Worm (Caenorhabditis elegans) whole organism, L4 larva: Measurements from ENCODE around the gene nlp-56.
A peak's percentile ranks its signal among the peaks of the same experiment; 100 is the strongest.
"Not testable (repeated sequence)": the region's sequence is repeated elsewhere in the genome, so short reads cannot be mapped to it uniquely, and the experiment has no call there.

ENCODE experiments used
- D1046.2 ChIP-seq: fragments of 200-800 bp; sonication (Bioruptor generic); IDR thresholded peaks from 2 replicates; pipeline ENCODE4 v1.3.6; 2022; ENCODE audit warnings: missing genetic modification characterization, missing compliant biosample characterization
- F26F4.8 ChIP-seq: fragments of 200-800 bp; sonication (Bioruptor generic); conservative IDR thresholded peaks from 2 replicates; pipeline ENCODE4 v1.3.6; 2022; ENCODE audit warnings: missing genetic modification characterization, missing compliant biosample characterization
- F49E8.2 ChIP-seq: sonication (generic microtip); optimal IDR thresholded peaks from 2 replicates; lab custom pipeline; 2016; ENCODE audit warnings: missing compliant biosample characterization, mild to moderate bottlenecking, missing genetic modification characterization, borderline replicate concordance
- ama-1 ChIP-seq: fragments of 150-350 bp; optimal IDR thresholded peaks from 2 replicates; lab custom pipeline; 2014; ENCODE audit warnings: inconsistent platforms, mixed read lengths
- arid-1 ChIP-seq: fragments of 200-800 bp; sonication (Bioruptor generic); conservative IDR thresholded peaks from 2 replicates; pipeline ENCODE4 v1.3.6; 2022; ENCODE audit warnings: missing genetic modification reagents, missing genetic modification characterization, missing compliant biosample characterization
- ceh-20 ChIP-seq: fragments of 200-800 bp; sonication (Bioruptor generic); IDR thresholded peaks from 2 replicates; pipeline ENCODE4 v1.3.6; 2022; ENCODE audit warnings: missing genetic modification reagents, missing genetic modification characterization, missing compliant biosample characterization
- ceh-44 ChIP-seq: fragments of 200-800 bp; sonication (Bioruptor generic); IDR thresholded peaks from 2 replicates; pipeline ENCODE4 v1.3.6; 2022; ENCODE audit warnings: missing genetic modification reagents, missing genetic modification characterization, missing compliant biosample characterization
- ceh-62 ChIP-seq: sonication (generic microtip); optimal IDR thresholded peaks from 2 replicates; lab custom pipeline; 2017; ENCODE audit warnings: missing biosample characterization, missing genetic modification characterization
- ces-1 ChIP-seq: fragments of 150-350 bp; sonication (generic microtip); optimal IDR thresholded peaks from 4 replicates; lab custom pipeline; 2014; ENCODE audit warnings: missing biosample characterization, missing genetic modification reagents, missing genetic modification characterization
- ctbp-1 ChIP-seq: fragments of 200-800 bp; sonication (Bioruptor generic); IDR thresholded peaks from 2 replicates; pipeline ENCODE4 v1.3.6; 2022; ENCODE audit warnings: missing genetic modification reagents, missing genetic modification characterization, missing compliant biosample characterization
- daf-19 ChIP-seq: fragments of 200-800 bp; sonication (Bioruptor generic); conservative IDR thresholded peaks from 2 replicates; pipeline ENCODE4 v1.3.6; 2022; ENCODE audit warnings: missing genetic modification characterization, missing compliant biosample characterization
- daf-8 ChIP-seq: fragments of 200-800 bp; sonication (Bioruptor generic); IDR thresholded peaks from 2 replicates; pipeline ENCODE4 v1.3.6; 2022; ENCODE audit warnings: missing genetic modification characterization, missing compliant biosample characterization
- dpl-1 ChIP-seq: fragments of 150-350 bp; optimal IDR thresholded peaks from 2 replicates; lab custom pipeline; 2014; ENCODE audit warnings: missing biosample characterization, missing genetic modification reagents, missing genetic modification characterization
- dve-1 ChIP-seq: sonication (generic microtip); optimal IDR thresholded peaks from 2 replicates; lab custom pipeline; 2017; ENCODE audit warnings: antibody characterized with exemption, mild to moderate bottlenecking, missing genetic modification characterization, missing compliant biosample characterization; ENCODE audit not compliant: insufficient read depth
- gei-8 ChIP-seq: fragments of 200-800 bp; sonication (Bioruptor generic); optimal IDR thresholded peaks from 2 replicates; lab custom pipeline; 2018; ENCODE audit warnings: mild to moderate bottlenecking, missing genetic modification characterization, missing compliant biosample characterization
- hlh-11 ChIP-seq: fragments of 200-800 bp; sonication (Bioruptor generic); optimal IDR thresholded peaks from 2 replicates; lab custom pipeline; 2018; ENCODE audit warnings: mild to moderate bottlenecking, missing genetic modification characterization, missing compliant biosample characterization
- lin-15B ChIP-seq: fragments of 150-350 bp; sonication (generic microtip); optimal IDR thresholded peaks from 3 replicates; lab custom pipeline; 2014; ENCODE audit warnings: missing biosample characterization, missing genetic modification characterization
- lin-38 ChIP-seq: fragments of 200-800 bp; sonication (Bioruptor generic); IDR thresholded peaks from 2 replicates; pipeline ENCODE4 v1.3.6; 2022; ENCODE audit warnings: missing genetic modification reagents, missing genetic modification characterization, missing compliant biosample characterization
- mes-2 ChIP-seq: sonication (generic microtip); optimal IDR thresholded peaks from 2 replicates; lab custom pipeline; 2016; ENCODE audit warnings: missing genotype, mild to moderate bottlenecking, missing genetic modification characterization, missing compliant biosample characterization; ENCODE audit not compliant: poor library complexity, severe bottlenecking
- mxl-2 ChIP-seq: fragments of 200-800 bp; sonication (Bioruptor generic); conservative IDR thresholded peaks from 2 replicates; pipeline ENCODE4 v1.3.6; 2022; ENCODE audit warnings: missing genetic modification reagents, missing genetic modification characterization, missing compliant biosample characterization
- mxl-3 ChIP-seq: fragments of 200-800 bp; sonication (Bioruptor generic); optimal IDR thresholded peaks from 2 replicates; lab custom pipeline; 2018; ENCODE audit warnings: mild to moderate bottlenecking, missing genetic modification characterization, missing compliant biosample characterization
- nhr-111 ChIP-seq: fragments of 200-800 bp; sonication (Bioruptor generic); optimal IDR thresholded peaks from 2 replicates; lab custom pipeline; 2018; ENCODE audit warnings: mild to moderate bottlenecking, missing genetic modification characterization, missing compliant biosample characterization
- nhr-28 ChIP-seq: fragments of 150-350 bp; optimal IDR thresholded peaks from 2 replicates; lab custom pipeline; 2014; ENCODE audit warnings: missing biosample characterization, missing genetic modification characterization
- nhr-41 ChIP-seq: fragments of 200-800 bp; sonication (Bioruptor generic); IDR thresholded peaks from 2 replicates; pipeline ENCODE4 v1.3.6; 2022; ENCODE audit warnings: missing genetic modification reagents, missing genetic modification characterization, missing compliant biosample characterization
- nhr-48 ChIP-seq: sonication (generic microtip); optimal IDR thresholded peaks from 2 replicates; lab custom pipeline; 2016; ENCODE audit warnings: mild to moderate bottlenecking, missing genetic modification characterization, missing compliant biosample characterization
- nhr-77 ChIP-seq: fragments of 150-350 bp; optimal IDR thresholded peaks from 2 replicates; lab custom pipeline; 2014; ENCODE audit warnings: missing biosample characterization, missing genetic modification characterization
- php-3 ChIP-seq: fragments of 200-800 bp; sonication (Bioruptor generic); IDR thresholded peaks from 2 replicates; pipeline ENCODE4 v1.3.6; 2022; ENCODE audit warnings: missing genetic modification reagents, missing genetic modification characterization, missing compliant biosample characterization
- pqm-1 ChIP-seq: sonication (generic microtip); optimal IDR thresholded peaks from 2 replicates; lab custom pipeline; 2017; ENCODE audit warnings: missing biosample characterization, missing genetic modification characterization
- set-16 ChIP-seq: fragments of 200-800 bp; sonication (Bioruptor generic); IDR thresholded peaks from 2 replicates; pipeline ENCODE4 v1.3.6; 2022; ENCODE audit warnings: missing genetic modification reagents, missing genetic modification characterization, missing compliant biosample characterization
- snpc-1.2 ChIP-seq: fragments of 200-800 bp; sonication (Bioruptor generic); IDR thresholded peaks from 2 replicates; pipeline ENCODE4 v1.3.6; 2022; ENCODE audit warnings: missing genetic modification reagents, missing genetic modification characterization, missing compliant biosample characterization
- spr-3 ChIP-seq: fragments of 200-800 bp; sonication (Bioruptor generic); optimal IDR thresholded peaks from 2 replicates; lab custom pipeline; 2018; ENCODE audit warnings: mild to moderate bottlenecking, missing genetic modification characterization, missing compliant biosample characterization
- unc-130 ChIP-seq: sonication (generic microtip); optimal IDR thresholded peaks from 2 replicates; lab custom pipeline; 2016; ENCODE audit warnings: missing genetic modification reagents, missing genetic modification characterization, missing compliant biosample characterization
- unc-62 ChIP-seq, 3 experiments: fragments of 150-350 bp in 1 of 3; sonication (generic microtip); optimal IDR thresholded peaks in 2 of 3; peaks in 1 of 3; 1 replicate in 1 of 3; 2 replicates in 2 of 3; lab custom pipeline; 2014 to 2017; ENCODE audit warnings: missing biosample characterization in 3 of 3, missing genetic modification characterization in 3 of 3, missing genetic modification reagents in 3 of 3, missing genotype in 1 of 3
- vab-7 ChIP-seq: fragments of 200-800 bp; sonication (Bioruptor generic); IDR thresholded peaks from 2 replicates; pipeline ENCODE4 v1.3.6; 2022; ENCODE audit warnings: missing genetic modification reagents, missing genetic modification characterization, missing compliant biosample characterization
- zag-1 ChIP-seq: fragments of 150-350 bp; optimal IDR thresholded peaks from 2 replicates; lab custom pipeline; 2014; ENCODE audit warnings: missing biosample characterization, missing genetic modification characterization
- zip-11 ChIP-seq: fragments of 200-800 bp; sonication (Bioruptor generic); IDR thresholded peaks from 2 replicates; pipeline ENCODE4 v1.3.6; 2022; ENCODE audit warnings: missing genetic modification characterization, missing compliant biosample characterization
- zip-2 ChIP-seq: fragments of 150-350 bp; optimal IDR thresholded peaks from 2 replicates; lab custom pipeline; 2014; ENCODE audit warnings: missing biosample characterization, missing genetic modification characterization

Gene nlp-56

ce11 chrIV:14780566-14780965, 4.0 kb downstream of the nlp-56 start:
- TF ChIP-seq F49E8.2, result peak; percentile 66

ce11 chrIV:14774454-14774853, 10.1 kb downstream of the nlp-56 start, which contains the start of gene Y57G11C.51:
TSS of gene Y57G11C.51 (minus strand) at chrIV:14774554.
- not testable (repeated sequence) for TF ChIP-seq D1046.2; zip-2 (tag; lab: Kevin White, UChicago); dve-1 (tag; lab: Kevin White, UChicago)

ce11 chrIV:14773280-14774071, 11.1 kb downstream of the nlp-56 start, which contains the start of gene Y57G11C.36:
TSS of gene Y57G11C.36 (minus strand) at chrIV:14773781.
- TF ChIP-seq snpc-1.2 (GFP tag; lab: Robert Waterston, UW) (0 out of 2 replicates have a peak, but pooled peaks have one; percentile 26), set-16 (peak; percentile 79), nhr-111 (no peak)

DNA sequence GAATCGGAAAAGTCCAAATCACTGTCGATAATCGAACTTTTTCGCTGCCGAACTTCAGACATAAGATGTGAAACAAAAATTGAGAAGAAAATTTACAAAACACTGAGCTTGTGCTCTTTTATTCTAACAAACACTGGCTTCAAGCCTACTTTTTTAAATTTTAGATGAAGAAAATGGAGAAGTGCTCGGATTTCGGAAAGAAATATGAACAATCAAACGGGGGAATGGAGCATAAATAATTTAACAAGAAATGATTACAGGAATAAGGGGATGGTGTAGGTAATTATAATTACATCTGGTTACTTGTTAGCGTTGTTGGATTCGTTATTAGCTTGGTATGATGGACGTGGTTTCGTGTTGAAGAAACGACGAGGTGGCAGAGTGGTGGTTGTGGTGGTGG, 13.2 kb downstream of the nlp-56 start, which contains the start of gene degl-1:
TSS of gene degl-1 (minus strand) at position 101 of the 400 bp plus-strand sequence.
- no peak for TF ChIP-seq arid-1
- TF ChIP-seq ceh-62 (tag; lab: Kevin White, UChicago), result no peak
- no peak for TF ChIP-seq spr-3 (GFP tag; lab: Kevin White, UChicago)
- no peak for TF ChIP-seq set-16
- TF ChIP-seq zag-1 (tag; lab: Kevin White, UChicago), result no peak
- TF ChIP-seq, all 104 proteins: peak for 0

ce11 chrIV:14770663-14771062, 13.9 kb downstream of the nlp-56 start:
- TF ChIP-seq ctbp-1 (GFP tag; lab: Robert Waterston, UW) (no peak), lin-38 (peak; percentile 33; the same call in 1 of the 2 replicates)
- TF ChIP-seq, all 104 proteins: peak for 1

- TF ChIP-seq hlh-11 (tag; lab: Kevin White, UChicago) (no peak), nhr-28 (tag; lab: Kevin White, UChicago) (no peak), zip-11 (GFP tag; lab: Robert Waterston, UW) (no peak), vab-7 (no peak), nhr-41 (no peak), F49E8.2 (no peak), mes-2 (peak; percentile 27), ceh-20 (GFP tag; lab: Robert Waterston, UW) (no peak), ces-1 (GFP tag; lab: Kevin White, UChicago) (no peak), ama-1 (lab: Kevin White, UChicago) (peak; percentile 7), pqm-1 (tag; lab: Kevin White, UChicago) (no peak), lin-15B (tag; lab: Kevin White, UChicago) (no peak), arid-1 (no peak), ceh-44 (no peak), unc-130 (GFP tag; lab: Kevin White, UChicago) (no peak), php-3 (GFP tag; lab: Robert Waterston, UW) (no peak), daf-19 (GFP tag; lab: Robert Waterston, UW) (no peak), daf-8 (no peak), nhr-77 (tag; lab: Kevin White, UChicago) (no peak), dve-1 (tag; lab: Kevin White, UChicago) (peak; percentile 14), F26F4.8 (no peak), unc-62 (GFP tag; optimal IDR thresholded peaks at IDR 0.05 in 1 of 2; lab: Kevin White, UChicago) (no peak), unc-62 (tag; optimal IDR thresholded peaks at IDR 0.05; lab: Kevin White, UChicago) (no peak), lin-38 (peak; percentile 66), mxl-2 (no peak), gei-8 (no peak), spr-3 (GFP tag; lab: Kevin White, UChicago) (no peak), dpl-1 (GFP tag; lab: Kevin White, UChicago) (no peak), mxl-3 (no peak), zag-1 (tag; lab: Kevin White, UChicago) (no peak), nhr-48 (no peak)
Measured at ce11 chrIV:14769218-14769835, 15.2 kb downstream of the nlp-56 start, which contains the start of gene Y57G11C.43. TSS of gene Y57G11C.43 (plus strand) at chrIV:14769441.
